Worm (Caenorhabditis elegans): ENCODE data around the gene ina-1.

- TF ChIP-seq ces-1 (GFP tag; optimal IDR thresholded peaks at IDR 0.05), result no peak
- no peak for TF ChIP-seq pha-4 (GFP tag; IDR thresholded peaks at IDR 0.05)
- TF ChIP-seq pha-4 (tag; optimal IDR thresholded peaks at IDR 0.05), result no peak
- TF ChIP-seq ceh-82 (tag; optimal IDR thresholded peaks at IDR 0.05), result no peak
- TF ChIP-seq aly-2 (tag; optimal IDR thresholded peaks at IDR 0.05), result no peak
- TF ChIP-seq unc-130 (GFP tag; optimal IDR thresholded peaks at IDR 0.05), result no peak
- TF ChIP-seq Y5F2A.4 (GFP tag; optimal IDR thresholded peaks at IDR 0.05), result no peak
- TF ChIP-seq ZK546.5 (tag; optimal IDR thresholded peaks at IDR 0.05), result no peak
Observed at ce11 chrIII:9143911-9144310, 28.7 kb downstream of the ina-1 start, which contains the start of gene ZK512.11.
